Fruit fly (Drosophila melanogaster) S2 (cell line): ENCODE results near the gene side-IV.

Experiments
- CG8478 ChIP-seq: fragments of >200 bp; optimal IDR thresholded peaks from 2 replicates; lab custom pipeline; 2018
- CTCF ChIP-seq, 2 experiments: fragments of >200 bp; optimal IDR thresholded peaks; 2 replicates each; lab custom pipeline; 2018

DNA sequence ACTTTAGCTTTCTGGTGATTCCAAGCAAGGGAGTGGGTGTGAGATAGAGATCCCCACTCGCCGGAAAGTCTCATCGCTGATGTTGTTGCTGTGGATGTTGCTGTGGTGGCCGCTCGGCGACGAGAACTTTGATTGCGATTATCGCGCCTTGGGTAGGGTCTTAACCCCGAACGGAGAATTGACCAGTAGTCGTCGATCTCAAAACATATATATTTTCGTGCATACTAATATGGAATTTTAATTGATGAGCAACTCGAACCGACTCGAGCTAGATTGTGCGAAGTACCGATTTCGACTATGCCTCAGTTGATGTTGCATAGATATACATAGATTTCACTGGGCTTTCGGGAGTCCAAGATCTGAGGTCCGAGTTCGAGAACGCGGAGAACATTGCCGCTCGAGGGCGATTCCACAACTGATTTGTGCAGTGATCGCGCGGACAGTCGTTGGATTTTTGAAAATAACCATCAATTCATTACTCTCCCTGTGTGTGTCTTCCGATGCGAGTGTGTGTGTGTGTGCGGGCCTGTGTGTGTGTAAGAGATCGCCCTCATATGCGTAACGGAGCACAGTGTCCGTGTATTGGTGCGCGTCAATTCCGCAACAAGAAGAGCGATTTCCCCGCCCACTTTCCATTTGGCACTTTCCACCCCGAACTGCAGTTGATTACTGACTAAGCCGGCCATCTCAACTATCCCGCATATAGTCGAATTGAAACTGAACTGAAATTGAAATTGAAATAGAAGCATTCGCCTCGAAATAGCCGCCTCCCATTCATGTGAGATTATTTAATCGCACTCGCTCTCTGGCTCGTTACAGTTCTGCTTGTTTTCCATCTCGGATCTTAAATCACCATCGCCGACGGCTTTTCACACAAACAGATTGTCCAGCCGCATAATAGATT lies 15.6 kb downstream of the side-IV start:
- TF ChIP-seq CG8478 (lab: Kevin White, UChicago) (no peak), CTCF (optimal IDR thresholded peaks at IDR 0.05; lab: Kevin White, UChicago) (no peak)
